Worm (Caenorhabditis elegans) whole organism, L4 larva: ENCODE results near the gene npr-36.

Experiments
- D1046.2 ChIP-seq: fragments of 200-800 bp; sonication (Bioruptor generic); IDR thresholded peaks from 2 replicates; pipeline ENCODE4 v1.3.6; 2022; ENCODE audit warnings: missing genetic modification characterization, missing compliant biosample characterization
- F10B5.3 ChIP-seq: sonication (generic microtip); optimal IDR thresholded peaks from 2 replicates; lab custom pipeline; 2016; ENCODE audit warnings: mild to moderate bottlenecking, missing genetic modification characterization, missing compliant biosample characterization
- F37D6.2 ChIP-seq: sonication (generic microtip); optimal IDR thresholded peaks from 2 replicates; lab custom pipeline; 2016; ENCODE audit warnings: mild to moderate bottlenecking, missing genetic modification characterization, missing compliant biosample characterization
- F49E8.2 ChIP-seq: sonication (generic microtip); optimal IDR thresholded peaks from 2 replicates; lab custom pipeline; 2016; ENCODE audit warnings: missing compliant biosample characterization, mild to moderate bottlenecking, missing genetic modification characterization, borderline replicate concordance
- R02D3.7 ChIP-seq: fragments of 150-350 bp; sonication (generic microtip); optimal IDR thresholded peaks from 3 replicates; lab custom pipeline; 2014; ENCODE audit warnings: missing biosample characterization, missing genetic modification characterization
- ZK337.2 ChIP-seq: fragments of 200-800 bp; sonication (Bioruptor generic); IDR thresholded peaks from 2 replicates; pipeline ENCODE4 v1.3.6; 2022; ENCODE audit warnings: missing genetic modification reagents, missing genetic modification characterization, missing compliant biosample characterization
- aha-1 ChIP-seq: fragments of 150-350 bp; peaks from one replicate; lab custom pipeline; 2014; ENCODE audit warnings: missing biosample characterization, missing genetic modification characterization
- aly-2 ChIP-seq: sonication (generic microtip); optimal IDR thresholded peaks from 2 replicates; lab custom pipeline; 2018; ENCODE audit warnings: missing biosample characterization, missing genetic modification characterization
- attf-4 ChIP-seq: sonication (generic microtip); optimal IDR thresholded peaks from 3 replicates; lab custom pipeline; 2017; ENCODE audit warnings: missing biosample characterization, missing genetic modification characterization
- ctbp-1 ChIP-seq: fragments of 200-800 bp; sonication (Bioruptor generic); IDR thresholded peaks from 2 replicates; pipeline ENCODE4 v1.3.6; 2022; ENCODE audit warnings: missing genetic modification reagents, missing genetic modification characterization, missing compliant biosample characterization
- daf-12 ChIP-seq: fragments of 150-350 bp; optimal IDR thresholded peaks from 2 replicates; lab custom pipeline; 2014; ENCODE audit warnings: missing biosample characterization, missing genetic modification reagents, missing genetic modification characterization
- dmd-8 ChIP-seq: fragments of 200-800 bp; sonication (Bioruptor generic); IDR thresholded peaks from 2 replicates; pipeline ENCODE4 v1.3.6; 2022; ENCODE audit warnings: missing genetic modification characterization, missing compliant biosample characterization
- dmd-9 ChIP-seq: fragments of 200-800 bp; sonication (Bioruptor generic); IDR thresholded peaks from 2 replicates; pipeline ENCODE4 v1.3.6; 2022; ENCODE audit warnings: missing genetic modification reagents, missing genetic modification characterization, missing compliant biosample characterization
- dpl-1 ChIP-seq: fragments of 150-350 bp; optimal IDR thresholded peaks from 2 replicates; lab custom pipeline; 2014; ENCODE audit warnings: missing biosample characterization, missing genetic modification reagents, missing genetic modification characterization
- dve-1 ChIP-seq: sonication (generic microtip); optimal IDR thresholded peaks from 2 replicates; lab custom pipeline; 2017; ENCODE audit warnings: antibody characterized with exemption, mild to moderate bottlenecking, missing genetic modification characterization, missing compliant biosample characterization; ENCODE audit not compliant: insufficient read depth
- fkh-10 ChIP-seq: fragments of 150-350 bp; optimal IDR thresholded peaks from 2 replicates; lab custom pipeline; 2014; ENCODE audit warnings: missing biosample characterization, missing genetic modification reagents, missing genetic modification characterization
- gei-8 ChIP-seq: fragments of 200-800 bp; sonication (Bioruptor generic); optimal IDR thresholded peaks from 2 replicates; lab custom pipeline; 2018; ENCODE audit warnings: mild to moderate bottlenecking, missing genetic modification characterization, missing compliant biosample characterization
- hlh-11 ChIP-seq: fragments of 200-800 bp; sonication (Bioruptor generic); optimal IDR thresholded peaks from 2 replicates; lab custom pipeline; 2018; ENCODE audit warnings: mild to moderate bottlenecking, missing genetic modification characterization, missing compliant biosample characterization
- hmg-1.1 ChIP-seq: fragments of 200-800 bp; sonication (Bioruptor generic); IDR thresholded peaks from 2 replicates; pipeline ENCODE4 v1.3.6; 2022; ENCODE audit warnings: missing genetic modification reagents, missing genetic modification characterization, missing compliant biosample characterization
- jun-1 ChIP-seq: fragments of 150-350 bp; optimal IDR thresholded peaks from 2 replicates; lab custom pipeline; 2014; ENCODE audit warnings: missing biosample characterization, missing genetic modification reagents, missing genetic modification characterization
- lin-13 ChIP-seq: fragments of 150-350 bp; optimal IDR thresholded peaks from 2 replicates; lab custom pipeline; 2014; ENCODE audit warnings: missing biosample characterization, missing genetic modification reagents, missing genetic modification characterization
- lir-3 ChIP-seq: sonication (generic microtip); optimal IDR thresholded peaks from 2 replicates; lab custom pipeline; 2016; ENCODE audit warnings: mild to moderate bottlenecking, missing genetic modification characterization, missing compliant biosample characterization
- lsy-2 ChIP-seq, 2 experiments: fragments of 150-350 bp in 1 of 2; sonication (generic microtip) in 1 of 2; optimal IDR thresholded peaks; 2 replicates each; lab custom pipeline; 2014 to 2017; ENCODE audit warnings: missing biosample characterization in 2 of 2, missing genetic modification characterization in 2 of 2
- mep-1 ChIP-seq: fragments of 150-350 bp; sonication (generic microtip); optimal IDR thresholded peaks from 3 replicates; lab custom pipeline; 2014; ENCODE audit warnings: missing biosample characterization, missing genetic modification characterization
- mxl-2 ChIP-seq: fragments of 200-800 bp; sonication (Bioruptor generic); conservative IDR thresholded peaks from 2 replicates; pipeline ENCODE4 v1.3.6; 2022; ENCODE audit warnings: missing genetic modification reagents, missing genetic modification characterization, missing compliant biosample characterization
- mxl-3 ChIP-seq: fragments of 200-800 bp; sonication (Bioruptor generic); optimal IDR thresholded peaks from 2 replicates; lab custom pipeline; 2018; ENCODE audit warnings: mild to moderate bottlenecking, missing genetic modification characterization, missing compliant biosample characterization
- nhr-10 ChIP-seq: fragments of 150-350 bp; optimal IDR thresholded peaks from 2 replicates; lab custom pipeline; 2014; ENCODE audit warnings: missing biosample characterization, missing genetic modification characterization
- nhr-25 ChIP-seq: sonication (generic microtip); optimal IDR thresholded peaks from 2 replicates; lab custom pipeline; 2017; ENCODE audit warnings: missing genetic modification characterization, mild to moderate bottlenecking, missing compliant biosample characterization, antibody characterized with exemption, moderate library complexity, borderline replicate concordance; ENCODE audit not compliant: insufficient read depth
- nhr-28 ChIP-seq: fragments of 150-350 bp; optimal IDR thresholded peaks from 2 replicates; lab custom pipeline; 2014; ENCODE audit warnings: missing biosample characterization, missing genetic modification characterization
- nhr-41 ChIP-seq: fragments of 200-800 bp; sonication (Bioruptor generic); IDR thresholded peaks from 2 replicates; pipeline ENCODE4 v1.3.6; 2022; ENCODE audit warnings: missing genetic modification reagents, missing genetic modification characterization, missing compliant biosample characterization
- nhr-42 ChIP-seq: fragments of 200-800 bp; sonication (Bioruptor generic); IDR thresholded peaks from 2 replicates; pipeline ENCODE4 v1.3.6; 2022; ENCODE audit warnings: missing genetic modification characterization, missing compliant biosample characterization
- nhr-6 ChIP-seq: fragments of 150-350 bp; optimal IDR thresholded peaks from 2 replicates; lab custom pipeline; 2014; ENCODE audit warnings: missing biosample characterization, missing genetic modification characterization
- nhr-76 ChIP-seq: fragments of 150-350 bp; optimal IDR thresholded peaks from 2 replicates; lab custom pipeline; 2014; ENCODE audit warnings: missing biosample characterization, missing genetic modification characterization
- php-3 ChIP-seq: fragments of 200-800 bp; sonication (Bioruptor generic); IDR thresholded peaks from 2 replicates; pipeline ENCODE4 v1.3.6; 2022; ENCODE audit warnings: missing genetic modification reagents, missing genetic modification characterization, missing compliant biosample characterization
- rbr-2 ChIP-seq: sonication (generic microtip); optimal IDR thresholded peaks from 2 replicates; lab custom pipeline; 2016; ENCODE audit warnings: missing genotype, missing genetic modification characterization, missing compliant biosample characterization
- sdz-12 ChIP-seq: fragments of 200-800 bp; sonication (Bioruptor generic); optimal IDR thresholded peaks from 2 replicates; lab custom pipeline; 2018; ENCODE audit warnings: mild to moderate bottlenecking, missing genetic modification characterization, missing compliant biosample characterization
- set-16 ChIP-seq: fragments of 200-800 bp; sonication (Bioruptor generic); IDR thresholded peaks from 2 replicates; pipeline ENCODE4 v1.3.6; 2022; ENCODE audit warnings: missing genetic modification reagents, missing genetic modification characterization, missing compliant biosample characterization
- skn-1 ChIP-seq: fragments of 150-350 bp; optimal IDR thresholded peaks from 2 replicates; lab custom pipeline; 2014; ENCODE audit warnings: missing biosample characterization, missing genetic modification characterization
- snpc-4 ChIP-seq: fragments of 150-350 bp; optimal IDR thresholded peaks from 2 replicates; lab custom pipeline; 2014; ENCODE audit warnings: missing biosample characterization, missing genetic modification characterization
- spr-3 ChIP-seq: fragments of 200-800 bp; sonication (Bioruptor generic); optimal IDR thresholded peaks from 2 replicates; lab custom pipeline; 2018; ENCODE audit warnings: mild to moderate bottlenecking, missing genetic modification characterization, missing compliant biosample characterization
- tag-97 ChIP-seq: fragments of 200-800 bp; sonication (Bioruptor generic); IDR thresholded peaks from 2 replicates; pipeline ENCODE4 v1.3.6; 2022; ENCODE audit warnings: missing genetic modification characterization, missing compliant biosample characterization
- unc-62 ChIP-seq, 3 experiments: fragments of 150-350 bp in 1 of 3; sonication (generic microtip); optimal IDR thresholded peaks in 2 of 3; peaks in 1 of 3; 1 replicate in 1 of 3; 2 replicates in 2 of 3; lab custom pipeline; 2014 to 2017; ENCODE audit warnings: missing biosample characterization in 3 of 3, missing genetic modification characterization in 3 of 3, missing genetic modification reagents in 3 of 3, missing genotype in 1 of 3
- zfp-2 ChIP-seq: sonication (generic microtip); optimal IDR thresholded peaks from 2 replicates; lab custom pipeline; 2016; ENCODE audit warnings: mild to moderate bottlenecking, missing genetic modification characterization, missing compliant biosample characterization
- zfp-3 ChIP-seq: fragments of 200-800 bp; sonication (Bioruptor generic); conservative IDR thresholded peaks from 2 replicates; pipeline ENCODE4 v1.3.6; 2022; ENCODE audit warnings: missing genetic modification reagents, missing genetic modification characterization, missing compliant biosample characterization
- zip-11 ChIP-seq: fragments of 200-800 bp; sonication (Bioruptor generic); IDR thresholded peaks from 2 replicates; pipeline ENCODE4 v1.3.6; 2022; ENCODE audit warnings: missing genetic modification characterization, missing compliant biosample characterization
- zip-2 ChIP-seq: fragments of 150-350 bp; optimal IDR thresholded peaks from 2 replicates; lab custom pipeline; 2014; ENCODE audit warnings: missing biosample characterization, missing genetic modification characterization
- ztf-7 ChIP-seq: fragments of 150-350 bp; optimal IDR thresholded peaks from 2 replicates; lab custom pipeline; 2014; ENCODE audit warnings: missing biosample characterization, missing genetic modification characterization

Gene npr-36

ce11 chrX:17359452-17359851 lies at the start of gene npr-36:
Gene npr-36, plus strand, starts transcription at chrX:17359752.
- TF ChIP-seq aly-2 (tag; lab: Kevin White, UChicago) (no peak), unc-62 (GFP tag; optimal IDR thresholded peaks at IDR 0.05 in 1 of 2; lab: Kevin White, UChicago) (peak in 1 of 2 experiments; percentile 77), unc-62 (tag; optimal IDR thresholded peaks at IDR 0.05; lab: Kevin White, UChicago) (no peak)
- TF ChIP-seq, all 104 proteins: peak for 1

DNA sequence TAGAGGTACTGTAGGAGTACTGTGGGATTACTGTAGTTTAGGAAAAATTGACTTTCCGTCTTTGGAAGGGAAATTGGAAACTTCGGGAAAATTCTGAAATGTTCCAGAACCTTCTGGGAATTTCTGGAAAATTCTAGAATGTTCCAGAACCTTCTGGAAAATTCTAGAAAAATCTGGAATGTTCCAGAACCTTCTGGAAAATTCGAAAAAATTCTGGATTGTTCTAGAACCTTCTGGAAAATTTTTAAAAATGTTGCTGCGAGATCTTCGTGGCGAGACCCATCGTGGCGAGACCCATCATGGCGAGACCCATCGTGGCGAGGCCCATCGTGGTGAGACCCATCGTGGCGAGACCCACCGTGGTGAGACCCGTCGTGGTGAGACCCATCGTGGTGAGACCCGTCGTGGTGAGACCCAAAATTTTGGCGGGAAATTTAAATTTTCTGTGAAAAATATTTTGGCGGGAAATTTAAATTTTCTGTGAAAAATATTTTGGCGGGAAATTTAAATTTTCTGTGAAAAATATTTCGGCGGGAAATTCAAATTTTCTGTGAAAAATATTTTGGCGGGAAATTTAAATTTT lies 48.7 kb upstream of the npr-36 start, which contains the start of gene C53C11.4:
C53C11.4 (plus strand) TSS at position 179 of the 583 bp plus-strand sequence.
- TF ChIP-seq set-16 (GFP tag; lab: Robert Waterston, UW), result peak; percentile 62
- TF ChIP-seq dmd-8, result peak; percentile 66; the same call in 1 of the 2 replicates

DNA sequence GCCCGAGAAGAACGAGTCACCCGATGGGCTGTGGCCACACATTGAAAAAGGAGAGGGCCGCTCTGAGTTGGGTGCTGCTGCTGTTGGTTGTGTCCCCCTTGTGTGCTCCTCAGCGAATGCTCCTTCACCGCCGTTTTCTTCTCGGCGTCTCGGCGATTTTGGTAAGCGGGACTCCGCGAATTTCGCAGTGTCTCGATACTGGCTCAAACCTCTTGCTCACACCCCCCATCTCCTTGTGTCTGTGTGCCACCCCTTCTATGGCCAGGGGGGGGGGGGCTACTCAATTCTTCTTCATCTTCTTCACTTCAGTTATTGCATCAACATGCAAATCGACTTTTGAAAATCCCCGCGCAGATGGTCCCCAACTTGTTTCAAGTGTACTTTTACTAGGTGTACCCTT lies 44.6 kb upstream of the npr-36 start:
- TF ChIP-seq nhr-41 (GFP tag; lab: Robert Waterston, UW), result no peak
- TF ChIP-seq dve-1 (tag; lab: Kevin White, UChicago), result no peak
- no peak for TF ChIP-seq zfp-3 (GFP tag; lab: Robert Waterston, UW)
- no peak for TF ChIP-seq jun-1 (tag; lab: Kevin White, UChicago)
- TF ChIP-seq zfp-2 (tag; lab: Kevin White, UChicago), result no peak
- no peak for TF ChIP-seq tag-97
- peak; percentile 80 for TF ChIP-seq hmg-1.1 (GFP tag; lab: Robert Waterston, UW)
- no peak for TF ChIP-seq zip-11 (GFP tag; lab: Robert Waterston, UW)
- no peak for TF ChIP-seq nhr-10 (tag; lab: Kevin White, UChicago)
- TF ChIP-seq aly-2 (tag; lab: Kevin White, UChicago), result no peak
- TF ChIP-seq sdz-12 (GFP tag; lab: Kevin White, UChicago), result no peak
- no peak for TF ChIP-seq skn-1 (tag; lab: Kevin White, UChicago)
- no peak for TF ChIP-seq gei-8 (GFP tag; lab: Kevin White, UChicago)
- TF ChIP-seq lin-13 (GFP tag; lab: Kevin White, UChicago), result no peak
- TF ChIP-seq dmd-9, result no peak
- no peak for TF ChIP-seq php-3
- TF ChIP-seq F37D6.2 (tag; lab: Kevin White, UChicago), result peak; percentile 36
- TF ChIP-seq nhr-25, result no peak
- no peak for TF ChIP-seq R02D3.7 (tag; lab: Kevin White, UChicago)
- TF ChIP-seq ZK337.2, result no peak
- no peak for TF ChIP-seq daf-12
- peak; percentile 21 for TF ChIP-seq mxl-3
- peak; percentile 92 for TF ChIP-seq aha-1 (tag; lab: Kevin White, UChicago)
- TF ChIP-seq ztf-7 (tag; lab: Kevin White, UChicago), result no peak
- TF ChIP-seq lir-3 (tag; lab: Kevin White, UChicago), result no peak
- peak; percentile 90 for TF ChIP-seq set-16 (GFP tag; lab: Robert Waterston, UW)
- TF ChIP-seq dmd-8, result 0 out of 2 replicates have a peak, but pooled peaks have one; percentile 20
- TF ChIP-seq rbr-2 (tag; lab: Kevin White, UChicago), result peak; percentile 55
- no peak for TF ChIP-seq attf-4 (tag; lab: Kevin White, UChicago)
- no peak for TF ChIP-seq nhr-76 (tag; lab: Kevin White, UChicago)
- no peak for TF ChIP-seq nhr-28 (tag; lab: Kevin White, UChicago)
- TF ChIP-seq snpc-4 (tag; lab: Kevin White, UChicago), result no peak
- no peak for TF ChIP-seq nhr-6 (tag; lab: Kevin White, UChicago)
- no peak for TF ChIP-seq dpl-1 (GFP tag; lab: Kevin White, UChicago)
- peak; percentile 16 for TF ChIP-seq mep-1 (tag; lab: Kevin White, UChicago)
- TF ChIP-seq ctbp-1 (GFP tag; lab: Robert Waterston, UW), result peak; percentile 71
- TF ChIP-seq nhr-42 (GFP tag; lab: Robert Waterston, UW), result no peak
- no peak for TF ChIP-seq F49E8.2
- TF ChIP-seq spr-3 (GFP tag; lab: Kevin White, UChicago), result no peak
- TF ChIP-seq lsy-2 (tag; optimal IDR thresholded peaks at IDR 0.05; lab: Kevin White, UChicago), result no peak
- TF ChIP-seq hlh-11 (tag; lab: Kevin White, UChicago), result no peak
- TF ChIP-seq D1046.2 (GFP tag; lab: Robert Waterston, UW), result 0 out of 2 replicates have a peak, but pooled peaks have one; percentile 46
- no peak for TF ChIP-seq F10B5.3 (tag; lab: Kevin White, UChicago)
- TF ChIP-seq zip-2 (tag; lab: Kevin White, UChicago), result no peak
- no peak for TF ChIP-seq fkh-10
- no peak for TF ChIP-seq mxl-2 (GFP tag; lab: Robert Waterston, UW)
